Worm (Caenorhabditis elegans): ENCODE results near the gene sptf-2.

- no peak for TF ChIP-seq ztf-26 (tag; optimal IDR thresholded peaks at IDR 0.05)
- TF ChIP-seq ekl-4 (GFP tag; IDR thresholded peaks at IDR 0.05): no peak
- TF ChIP-seq ceh-40 (GFP tag; IDR thresholded peaks at IDR 0.05): no peak
These were observed 6.5 kb downstream of the sptf-2 start for ce11 chrII:8631766-8632165.

Measured in whole organism, young adult.